Fruit fly (Drosophila melanogaster) whole organism, embryonic: ENCODE data around the gene CG17270.

ENCODE experiments used
- CG10431 ChIP-seq: fragments of 200-800 bp; sonication (Bioruptor generic); optimal IDR thresholded peaks from 3 replicates; lab custom pipeline; 2018; ENCODE audit warnings: missing biosample characterization, mild to moderate bottlenecking, missing genetic modification characterization
- CG10543 ChIP-seq: fragments of 200-800 bp; sonication (Bioruptor generic); optimal IDR thresholded peaks from 3 replicates; lab custom pipeline; 2017; ENCODE audit warnings: missing biosample characterization, mild to moderate bottlenecking, missing genetic modification characterization, moderate library complexity
- CG12104 ChIP-seq: fragments of 200-800 bp; sonication (Bioruptor generic); optimal IDR thresholded peaks from 3 replicates; lab custom pipeline; 2016; ENCODE audit warnings: missing biosample characterization, missing genetic modification characterization
- CG13287 ChIP-seq: fragments of 200-800 bp; sonication (Bioruptor generic); IDR thresholded peaks from 2 replicates; pipeline ENCODE4 v1.3.6; 2022; ENCODE audit warnings: missing biosample characterization, missing genetic modification characterization; ENCODE audit not compliant: partially characterized antibody
- CG13624 ChIP-seq: fragments of 200-800 bp; sonication (Bioruptor generic); optimal IDR thresholded peaks from 2 replicates; lab custom pipeline; 2016; ENCODE audit warnings: missing biosample characterization, missing genetic modification characterization
- CG14014 ChIP-seq: fragments of 200-800 bp; sonication (Bioruptor generic); IDR thresholded peaks from 2 replicates; pipeline ENCODE4 v1.3.6; 2022; ENCODE audit warnings: missing biosample characterization, missing genetic modification characterization
- CG14710 ChIP-seq: fragments of 200-800 bp; sonication (Bioruptor generic); optimal IDR thresholded peaks from 3 replicates; lab custom pipeline; 2019; ENCODE audit warnings: missing biosample characterization, mild to moderate bottlenecking, missing genetic modification characterization, moderate library complexity
- CG1602 ChIP-seq: fragments of 200-800 bp; sonication (Bioruptor generic); optimal IDR thresholded peaks from 3 replicates; lab custom pipeline; 2016; ENCODE audit warnings: missing biosample characterization, missing genetic modification characterization
- CG1603 ChIP-seq: fragments of 200-800 bp; sonication (Bioruptor generic); optimal IDR thresholded peaks from 2 replicates; lab custom pipeline; 2019; ENCODE audit warnings: missing biosample characterization, mild to moderate bottlenecking, missing genetic modification characterization, moderate library complexity
- CG2199 ChIP-seq: fragments of 200-800 bp; sonication (Bioruptor generic); IDR thresholded peaks from 3 replicates; pipeline ENCODE4 v1.3.6; 2022; ENCODE audit warnings: missing biosample characterization, missing genetic modification characterization
- CG2678 ChIP-seq: fragments of 200-800 bp; sonication (Bioruptor generic); optimal IDR thresholded peaks from 3 replicates; lab custom pipeline; 2019; ENCODE audit warnings: missing biosample characterization, mild to moderate bottlenecking, missing genetic modification characterization, moderate library complexity
- CG2712 ChIP-seq: fragments of 200-800 bp; optimal IDR thresholded peaks from 3 replicates; lab custom pipeline; 2019; ENCODE audit warnings: missing biosample characterization, mild to moderate bottlenecking, missing genetic modification characterization, moderate library complexity
- CG32767 ChIP-seq: fragments of 200-800 bp; sonication (Bioruptor generic); IDR thresholded peaks from 2 replicates; pipeline ENCODE4 v1.3.6; 2022; ENCODE audit warnings: missing biosample characterization, missing genetic modification characterization
- CG43689 ChIP-seq: fragments of 200-800 bp; sonication (Bioruptor generic); IDR thresholded peaks from 2 replicates; pipeline ENCODE4 v1.3.6; 2022; ENCODE audit warnings: missing biosample characterization, missing genetic modification characterization
- CG6689 ChIP-seq: fragments of 200-800 bp; sonication (Bioruptor generic); IDR thresholded peaks from 2 replicates; pipeline ENCODE4 v1.3.6; 2022; ENCODE audit warnings: missing biosample characterization, missing genetic modification characterization
- CG6791 ChIP-seq: fragments of 200-800 bp; sonication (Bioruptor generic); IDR thresholded peaks from 3 replicates; pipeline ENCODE4 v1.3.6; 2022; ENCODE audit warnings: missing biosample characterization, missing genetic modification characterization; ENCODE audit not compliant: partially characterized antibody
- CG7839 ChIP-seq: fragments of 200-800 bp; sonication (Bioruptor generic); optimal IDR thresholded peaks from 3 replicates; lab custom pipeline; 2018; ENCODE audit warnings: missing biosample characterization, mild to moderate bottlenecking, missing genetic modification characterization, moderate library complexity
- CG9727 ChIP-seq: fragments of 200-800 bp; sonication (Bioruptor generic); optimal IDR thresholded peaks from 3 replicates; lab custom pipeline; 2017; ENCODE audit warnings: missing biosample characterization, mild to moderate bottlenecking, missing genetic modification characterization
- CG9876 ChIP-seq: fragments of 200-800 bp; sonication (Bioruptor generic); optimal IDR thresholded peaks from 2 replicates; lab custom pipeline; 2016; ENCODE audit warnings: missing biosample characterization, missing genetic modification characterization
- Doc3 ChIP-seq: fragments of 200-800 bp; sonication (Bioruptor generic); IDR thresholded peaks from 3 replicates; pipeline ENCODE4 v1.3.6; 2022; ENCODE audit warnings: missing biosample characterization, missing genetic modification characterization; ENCODE audit not compliant: partially characterized antibody
- Hmr ChIP-seq: fragments of 200-800 bp; sonication (Bioruptor generic); optimal IDR thresholded peaks from 3 replicates; lab custom pipeline; 2017; ENCODE audit warnings: mild to moderate bottlenecking, missing biosample characterization, missing genetic modification reagents, missing genetic modification characterization
- Hr3 ChIP-seq: fragments of 200-800 bp; sonication (Bioruptor generic); optimal IDR thresholded peaks from 3 replicates; lab custom pipeline; 2016; ENCODE audit warnings: missing biosample characterization, missing genetic modification characterization
- Ssrp ChIP-seq: fragments of 200-800 bp; sonication (Bioruptor generic); optimal IDR thresholded peaks from 2 replicates; lab custom pipeline; 2018; ENCODE audit warnings: missing biosample characterization, mild to moderate bottlenecking, missing genetic modification characterization, moderate library complexity
- Trl ChIP-seq, 3 experiments: fragments of >200 bp in 2 of 3; fragments of 200-800 bp in 1 of 3; sonication (Bioruptor generic) in 1 of 3; optimal IDR thresholded peaks; 2 replicates in 1 of 3; 3 replicates in 2 of 3; lab custom pipeline; 2016 to 2017; ENCODE audit warnings: missing biosample characterization in 1 of 3, missing genetic modification characterization in 1 of 3
- al ChIP-seq: fragments of 200-800 bp; sonication (Bioruptor generic); IDR thresholded peaks from 2 replicates; pipeline ENCODE4 v1.3.6; 2022; ENCODE audit warnings: missing biosample characterization, missing genetic modification characterization
- az2 ChIP-seq: fragments of 200-800 bp; sonication (Bioruptor generic); optimal IDR thresholded peaks from 3 replicates; lab custom pipeline; 2016; ENCODE audit warnings: missing biosample characterization, missing genetic modification characterization
- bcd ChIP-seq: fragments of 200-800 bp; sonication (Bioruptor generic); optimal IDR thresholded peaks from 2 replicates; lab custom pipeline; 2017; ENCODE audit warnings: missing biosample characterization, mild to moderate bottlenecking, missing genetic modification characterization
- bigmax ChIP-seq: fragments of 200-800 bp; sonication (Bioruptor generic); optimal IDR thresholded peaks from 2 replicates; lab custom pipeline; 2018; ENCODE audit warnings: missing biosample characterization, mild to moderate bottlenecking, missing genetic modification characterization
- chinmo ChIP-seq: fragments of 200-800 bp; sonication (Bioruptor generic); IDR thresholded peaks from 4 replicates; pipeline ENCODE4 v1.3.6; 2022; ENCODE audit warnings: missing biosample characterization, missing genetic modification characterization; ENCODE audit not compliant: partially characterized antibody
- dmrt11E ChIP-seq: fragments of 200-800 bp; sonication (Bioruptor generic); optimal IDR thresholded peaks from 3 replicates; lab custom pipeline; 2018; ENCODE audit warnings: missing biosample characterization, mild to moderate bottlenecking, missing genetic modification characterization, moderate library complexity
- fd96Cb ChIP-seq: fragments of 200-800 bp; sonication (Bioruptor generic); optimal IDR thresholded peaks from 2 replicates; lab custom pipeline; 2018; ENCODE audit warnings: missing biosample characterization, mild to moderate bottlenecking, missing genetic modification characterization, moderate library complexity
- grn ChIP-seq: fragments of 200-800 bp; sonication (Bioruptor generic); optimal IDR thresholded peaks from 3 replicates; lab custom pipeline; 2017; ENCODE audit warnings: missing biosample characterization, missing genetic modification characterization
- nmo ChIP-seq: fragments of 200-800 bp; sonication (Bioruptor generic); optimal IDR thresholded peaks from 2 replicates; lab custom pipeline; 2018; ENCODE audit warnings: missing biosample characterization, mild to moderate bottlenecking, missing genetic modification characterization, moderate library complexity
- pan ChIP-seq, 4 experiments: fragments of >200 bp in 3 of 4; fragments of 200-800 bp in 1 of 4; sonication (Bioruptor generic) in 1 of 4; optimal IDR thresholded peaks in 3 of 4; IDR thresholded peaks in 1 of 4; 2 replicates each; pipeline versions ENCODE4 v1.3.6 to Lab custom; 2017 to 2022; ENCODE audit warnings: missing biosample characterization in 2 of 4, missing genetic modification characterization in 2 of 4, mixed read lengths in 1 of 4
- pnt ChIP-seq: fragments of 200-800 bp; sonication (Bioruptor generic); optimal IDR thresholded peaks from 3 replicates; lab custom pipeline; 2016; ENCODE audit warnings: missing biosample characterization, missing genetic modification characterization
- ranshi ChIP-seq: fragments of 200-800 bp; sonication (Bioruptor generic); IDR thresholded peaks from 2 replicates; pipeline ENCODE4 v1.3.6; 2022; ENCODE audit warnings: missing biosample characterization, missing genetic modification characterization
- ro ChIP-seq: fragments of 200-800 bp; sonication (Bioruptor generic); IDR thresholded peaks from 2 replicates; pipeline ENCODE4 v1.3.6; 2022; ENCODE audit warnings: missing biosample characterization, missing genetic modification characterization
- run ChIP-seq: fragments of 200-800 bp; sonication (Bioruptor generic); optimal IDR thresholded peaks from 3 replicates; lab custom pipeline; 2018; ENCODE audit warnings: missing biosample characterization, mild to moderate bottlenecking, missing genetic modification characterization
- sc ChIP-seq, 3 experiments: fragments of >200 bp in 2 of 3; fragments of 200-800 bp in 1 of 3; sonication (Bioruptor generic) in 1 of 3; optimal IDR thresholded peaks; 2 replicates in 2 of 3; 3 replicates in 1 of 3; lab custom pipeline; 2017; ENCODE audit warnings: mild to moderate bottlenecking in 1 of 3, missing biosample characterization in 1 of 3, missing genetic modification characterization in 1 of 3, missing genetic modification reagents in 1 of 3
- so ChIP-seq: fragments of 200-800 bp; sonication (Bioruptor generic); IDR thresholded peaks from 3 replicates; pipeline ENCODE4 v1.3.6; 2022; ENCODE audit warnings: missing biosample characterization, missing genetic modification characterization
- zfh1 ChIP-seq: fragments of 200-800 bp; sonication (Bioruptor generic); IDR thresholded peaks from 3 replicates; pipeline ENCODE4 v1.3.6; 2022; ENCODE audit warnings: missing biosample characterization, missing genetic modification characterization

CG17270 gene

dm6 chr3R:20829416-20830131 is 10.8 kb upstream of the CG17270 start (continued):
- TF ChIP-seq CG10543 (GFP tag; lab: Kevin White, UChicago), result peak; percentile 93
- no peak for TF ChIP-seq run
- peak; percentile 41 to 47 for TF ChIP-seq Trl (optimal IDR thresholded peaks at IDR 0.05; lab: Kevin White, UChicago)
- no peak for TF ChIP-seq Trl (GFP tag; optimal IDR thresholded peaks at IDR 0.05; lab: Kevin White, UChicago)
- peak; percentile 36 for TF ChIP-seq dmrt11E (tag; lab: Kevin White, UChicago)
- peak; percentile 20; the same call in 1 of the 2 replicates for TF ChIP-seq CG13287 (GFP tag; lab: Robert Waterston, UW)
- peak; percentile 92 for TF ChIP-seq chinmo (GFP tag; lab: Robert Waterston, UW)
- no peak for TF ChIP-seq Doc3 (GFP tag; lab: Robert Waterston, UW)
- peak; percentile 63 for TF ChIP-seq CG9727 (GFP tag; lab: Kevin White, UChicago)
- TF ChIP-seq grn, result peak; percentile 98
- no peak for TF ChIP-seq CG43689
- peak; percentile 29 for TF ChIP-seq CG1602 (GFP tag; lab: Kevin White, UChicago)
- peak; percentile 58 for TF ChIP-seq CG7839
- TF ChIP-seq fd96Cb (tag; lab: Kevin White, UChicago), result peak; percentile 17
- TF ChIP-seq CG2678 (tag; lab: Kevin White, UChicago), result peak; percentile 63
- TF ChIP-seq az2 (GFP tag; lab: Kevin White, UChicago), result peak; percentile 20
- peak; percentile 41; the same call in 1 of the 3 replicates for TF ChIP-seq so
- TF ChIP-seq sc (optimal IDR thresholded peaks at IDR 0.05; lab: Kevin White, UChicago), result no peak
- TF ChIP-seq sc (GFP tag; optimal IDR thresholded peaks at IDR 0.05; lab: Kevin White, UChicago), result no peak
- no peak for TF ChIP-seq CG13624 (GFP tag; lab: Kevin White, UChicago)
- peak; percentile 53 for TF ChIP-seq nmo (GFP tag; lab: Kevin White, UChicago)
- peak; percentile 38 for TF ChIP-seq Hr3 (GFP tag; lab: Kevin White, UChicago)
- TF ChIP-seq CG9876, result no peak
- no peak for TF ChIP-seq CG10431 (GFP tag; lab: Kevin White, UChicago)
- peak; percentile 47 for TF ChIP-seq bigmax (GFP tag; lab: Kevin White, UChicago)
- no peak for TF ChIP-seq ro (GFP tag; lab: Robert Waterston, UW)
- TF ChIP-seq pnt (GFP tag; lab: Kevin White, UChicago), result no peak
- peak; percentile 46; the same call in 1 of the 2 replicates for TF ChIP-seq CG32767 (GFP tag; lab: Robert Waterston, UW)
- TF ChIP-seq CG12104 (GFP tag; lab: Kevin White, UChicago), result peak; percentile 31
- peak; percentile 36 for TF ChIP-seq CG2712 (tag; lab: Kevin White, UChicago)
- TF ChIP-seq bcd, result peak; percentile 25
- TF ChIP-seq Ssrp, result peak; percentile 42
- TF ChIP-seq ranshi (GFP tag; lab: Robert Waterston, UW), result peak; percentile 5; the same call in 1 of the 2 replicates
- TF ChIP-seq CG14014 (GFP tag; lab: Robert Waterston, UW), result 0 out of 2 replicates have a peak, but pooled peaks have one; percentile 12
- TF ChIP-seq Hmr, result no peak
- peak; percentile 13 for TF ChIP-seq CG1603 (tag; lab: Kevin White, UChicago)
- TF ChIP-seq CG6689 (GFP tag; lab: Robert Waterston, UW), result peak; percentile 32; the same call in 1 of the 2 replicates
- peak; percentile 5; the same call in 1 of the 3 replicates for TF ChIP-seq CG6791
- TF ChIP-seq CG2199 (GFP tag; lab: Robert Waterston, UW), result 0 out of 3 replicates have a peak, but pooled peaks have one; percentile 54
- TF ChIP-seq pan (optimal IDR thresholded peaks at IDR 0.05; lab: Kevin White, UChicago), result no peak
- TF ChIP-seq pan (GFP tag; optimal IDR thresholded peaks at IDR 0.05 in 1 of 2, IDR thresholded peaks at IDR 0.05 in 1 of 2), result peak in 1 of 2 experiments; percentile 73
- peak; percentile 18 for TF ChIP-seq CG14710 (tag; lab: Kevin White, UChicago)
- peak; percentile 41 for TF ChIP-seq al (GFP tag; lab: Robert Waterston, UW)
- 0 out of 3 replicates have a peak, but pooled peaks have one; percentile 14 for TF ChIP-seq zfh1 (GFP tag; lab: Robert Waterston, UW)
